Fruit fly (Drosophila melanogaster): ENCODE results near the gene CG7065.

Gene CG7065

DNA sequence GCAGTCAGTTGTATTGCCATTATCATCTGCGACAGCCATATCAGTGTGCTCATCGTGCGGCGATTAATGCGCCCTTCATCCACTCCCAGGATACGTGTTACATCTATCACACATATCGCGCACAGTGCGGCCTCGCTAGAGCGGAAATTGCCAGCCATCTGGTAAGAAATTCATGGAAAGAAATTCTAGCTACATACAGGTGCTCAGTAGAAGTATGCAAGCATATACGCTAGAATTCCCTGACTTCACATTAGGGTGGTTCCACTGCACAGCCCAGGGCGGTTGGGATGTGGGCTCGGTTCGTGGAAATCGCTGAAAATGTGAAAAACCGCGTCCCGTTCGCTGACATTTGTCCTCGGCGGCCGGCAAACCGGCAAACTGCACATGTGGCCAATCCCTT lies 1.1 kb upstream of the CG7065 start:
- TF ChIP-seq Sp1 (GFP tag; optimal IDR thresholded peaks at IDR 0.05), result peak; percentile 68
- TF ChIP-seq foxo (GFP tag; optimal IDR thresholded peaks at IDR 0.05), result peak in 1 of 2 experiments; percentile 69
- TF ChIP-seq Dfd (GFP tag; optimal IDR thresholded peaks at IDR 0.05), result no peak
- TF ChIP-seq HLH106 (tag; optimal IDR thresholded peaks at IDR 0.05), result peak; percentile 67
- TF ChIP-seq dl (GFP tag; optimal IDR thresholded peaks at IDR 0.05; ENCODE audit: insufficient read depth in 1 of 2, partially characterized antibody in 2 of 2), result no peak
- TF ChIP-seq dmrt93B (GFP tag; optimal IDR thresholded peaks at IDR 0.05), result no peak
- TF ChIP-seq sage (GFP tag; optimal IDR thresholded peaks at IDR 0.05), result no peak
- peak; percentile 33 for TF ChIP-seq OdsH (GFP tag; optimal IDR thresholded peaks at IDR 0.05)
- no peak for TF ChIP-seq Rel (GFP tag; optimal IDR thresholded peaks at IDR 0.05)
- peak; percentile 3 for TF ChIP-seq Rel (tag; optimal IDR thresholded peaks at IDR 0.05)
- peak; percentile 1 for TF ChIP-seq CG32264 (GFP tag; optimal IDR thresholded peaks at IDR 0.05)
- TF ChIP-seq sv (GFP tag; optimal IDR thresholded peaks at IDR 0.05), result peak; percentile 23
- TF ChIP-seq CG9705 (GFP tag; optimal IDR thresholded peaks at IDR 0.05), result peak; percentile 31
- peak; percentile 59 for TF ChIP-seq ey (GFP tag; optimal IDR thresholded peaks at IDR 0.05)
- TF ChIP-seq rgr (GFP tag; optimal IDR thresholded peaks at IDR 0.05), result peak; percentile 57
- TF ChIP-seq h (GFP tag; optimal IDR thresholded peaks at IDR 0.05), result peak; percentile 57
- TF ChIP-seq psq (GFP tag; optimal IDR thresholded peaks at IDR 0.05), result peak; percentile 17
- no peak for TF ChIP-seq woc (GFP tag; optimal IDR thresholded peaks at IDR 0.05)
- TF ChIP-seq Dif (GFP tag; optimal IDR thresholded peaks at IDR 0.05; ENCODE audit: partially characterized antibody), result no peak
- peak; percentile 70 for TF ChIP-seq fru (GFP tag; optimal IDR thresholded peaks at IDR 0.05)
- TF ChIP-seq tai (GFP tag; optimal IDR thresholded peaks at IDR 0.05), result no peak

DNA sequence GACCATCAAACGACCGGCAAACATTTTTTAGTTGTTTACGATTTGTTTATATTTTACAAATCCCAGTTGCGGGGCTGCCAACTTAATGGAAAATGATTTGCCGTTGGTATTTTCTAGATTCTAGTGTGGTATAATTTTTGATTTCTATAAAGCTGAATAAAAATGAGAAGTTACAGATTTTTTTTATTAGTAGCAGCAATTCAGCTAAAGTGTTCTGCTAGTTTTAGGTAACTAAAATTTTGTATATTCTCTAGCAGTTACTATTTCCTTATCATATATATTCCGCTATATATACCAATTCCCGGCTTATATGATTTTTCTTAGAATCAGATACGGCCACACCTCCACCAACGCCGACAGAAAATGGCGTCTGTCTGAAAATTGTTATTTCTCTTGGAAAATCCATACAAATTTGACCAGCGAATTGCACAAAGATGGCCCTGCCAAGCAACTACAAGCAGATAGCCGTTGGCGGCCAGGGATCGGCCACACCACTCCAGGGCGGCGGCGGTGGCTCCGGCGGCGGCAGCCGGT lies 6.8 kb downstream of the CG7065 start, which contains the start of the genes fh and Bap111:
Gene fh, minus strand, starts transcription at position 83 of the 534 bp plus-strand sequence.
Gene Bap111, plus strand, starts transcription at position 321 of the 534 bp plus-strand sequence.
- no peak for TF ChIP-seq rgr (GFP tag; optimal IDR thresholded peaks at IDR 0.05)
- TF ChIP-seq Vsx2 (GFP tag; optimal IDR thresholded peaks at IDR 0.05; ENCODE audit: partially characterized antibody), result no peak
- TF ChIP-seq h (GFP tag; optimal IDR thresholded peaks at IDR 0.05), result peak; percentile 6
- TF ChIP-seq N (GFP tag; optimal IDR thresholded peaks at IDR 0.05), result no peak
- TF ChIP-seq Myc (optimal IDR thresholded peaks at IDR 0.05), result peak; percentile 13
- no peak for TF ChIP-seq Rel (GFP tag; optimal IDR thresholded peaks at IDR 0.05)
- no peak for TF ChIP-seq Rel (tag; optimal IDR thresholded peaks at IDR 0.05)
- TF ChIP-seq Dfd (GFP tag; optimal IDR thresholded peaks at IDR 0.05), result peak; percentile 48
- TF ChIP-seq HLH106 (tag; optimal IDR thresholded peaks at IDR 0.05), result no peak
- TF ChIP-seq br (GFP tag; optimal IDR thresholded peaks at IDR 0.05), result no peak
- no peak for TF ChIP-seq Hr83 (GFP tag; optimal IDR thresholded peaks at IDR 0.05; ENCODE audit: poor library complexity, severe bottlenecking)
- no peak for TF ChIP-seq CG32264 (GFP tag; optimal IDR thresholded peaks at IDR 0.05)
- TF ChIP-seq fru (GFP tag; optimal IDR thresholded peaks at IDR 0.05), result no peak
- TF ChIP-seq Hnf4 (GFP tag; optimal IDR thresholded peaks at IDR 0.05), result no peak
- no peak for TF ChIP-seq tai (GFP tag; optimal IDR thresholded peaks at IDR 0.05)
- TF ChIP-seq Jra (GFP tag; optimal IDR thresholded peaks at IDR 0.05), result no peak

DNA sequence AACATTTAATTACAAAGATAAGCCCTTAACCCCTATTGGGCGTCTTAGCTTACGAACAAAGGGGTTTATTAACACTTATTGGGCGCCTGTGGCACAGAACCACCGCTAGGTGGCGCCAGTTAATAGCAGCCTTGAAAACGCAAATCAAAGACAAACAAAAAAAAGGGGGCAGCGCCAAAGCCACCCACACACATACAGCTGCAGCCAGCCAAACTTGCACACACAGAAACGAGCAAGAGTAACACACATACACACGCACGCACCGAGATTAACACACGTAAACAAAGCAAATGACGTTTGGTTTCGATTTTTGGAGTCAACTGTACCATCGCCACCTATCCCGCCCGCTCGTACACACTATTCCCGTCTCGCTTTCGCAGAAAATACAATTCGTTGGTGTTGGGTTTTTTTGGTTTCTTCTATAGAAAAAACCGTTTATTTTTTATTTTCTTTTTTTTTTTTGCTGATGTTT lies 9.9 kb downstream of the CG7065 start:
- TF ChIP-seq tai (GFP tag; optimal IDR thresholded peaks at IDR 0.05) (no peak), foxo (GFP tag; optimal IDR thresholded peaks at IDR 0.05) (peak in 1 of 2 experiments; percentile 54), sage (GFP tag; optimal IDR thresholded peaks at IDR 0.05) (no peak), h (GFP tag; optimal IDR thresholded peaks at IDR 0.05) (peak; percentile 61), rgr (GFP tag; optimal IDR thresholded peaks at IDR 0.05) (peak; percentile 52), OdsH (GFP tag; optimal IDR thresholded peaks at IDR 0.05) (no peak), Dif (GFP tag; optimal IDR thresholded peaks at IDR 0.05; ENCODE audit: partially characterized antibody) (no peak), usp (GFP tag; optimal IDR thresholded peaks at IDR 0.05) (no peak), woc (GFP tag; optimal IDR thresholded peaks at IDR 0.05) (peak; percentile 48), Mio (GFP tag; optimal IDR thresholded peaks at IDR 0.05) (no peak), N (GFP tag; optimal IDR thresholded peaks at IDR 0.05) (peak; percentile 65), pan (optimal IDR thresholded peaks at IDR 0.05) (no peak), fru (GFP tag; optimal IDR thresholded peaks at IDR 0.05) (peak; percentile 65), Sp1 (GFP tag; optimal IDR thresholded peaks at IDR 0.05) (peak; percentile 51), psq (GFP tag; optimal IDR thresholded peaks at IDR 0.05) (peak; percentile 41), brk (GFP tag; optimal IDR thresholded peaks at IDR 0.05) (no peak), dmrt93B (GFP tag; optimal IDR thresholded peaks at IDR 0.05) (no peak), GATAd (GFP tag; optimal IDR thresholded peaks at IDR 0.05) (no peak), Abd-B (GFP tag; optimal IDR thresholded peaks at IDR 0.05) (no peak), br (GFP tag; optimal IDR thresholded peaks at IDR 0.05) (no peak), Rel (GFP tag; optimal IDR thresholded peaks at IDR 0.05) (peak; percentile 42), Rel (tag; optimal IDR thresholded peaks at IDR 0.05) (peak; percentile 69), Vsx2 (GFP tag; optimal IDR thresholded peaks at IDR 0.05; ENCODE audit: partially characterized antibody) (no peak), Hr78 (GFP tag; optimal IDR thresholded peaks at IDR 0.05) (no peak), Hnf4 (GFP tag; optimal IDR thresholded peaks at IDR 0.05) (no peak), sv (GFP tag; optimal IDR thresholded peaks at IDR 0.05) (peak; percentile 24), Hr83 (GFP tag; optimal IDR thresholded peaks at IDR 0.05; ENCODE audit: poor library complexity, severe bottlenecking) (peak; percentile 84), Myc (optimal IDR thresholded peaks at IDR 0.05) (no peak), dsf (GFP tag; optimal IDR thresholded peaks at IDR 0.05; ENCODE audit: borderline replicate concordance) (no peak), Dfd (GFP tag; optimal IDR thresholded peaks at IDR 0.05) (no peak), Jra (GFP tag; optimal IDR thresholded peaks at IDR 0.05) (peak; percentile 47), CG9705 (GFP tag; optimal IDR thresholded peaks at IDR 0.05) (no peak), lola (GFP tag; optimal IDR thresholded peaks at IDR 0.05) (no peak), jim (GFP tag; optimal IDR thresholded peaks at IDR 0.05) (peak; percentile 88), ey (GFP tag; optimal IDR thresholded peaks at IDR 0.05) (peak; percentile 9), CrebA (GFP tag; optimal IDR thresholded peaks at IDR 0.05; ENCODE audit: borderline replicate concordance) (no peak), dl (GFP tag; optimal IDR thresholded peaks at IDR 0.05; ENCODE audit: insufficient read depth in 1 of 2, partially characterized antibody in 2 of 2) (peak in 1 of 2 experiments; percentile 41), HLH106 (tag; optimal IDR thresholded peaks at IDR 0.05) (peak; percentile 42), CG32264 (GFP tag; optimal IDR thresholded peaks at IDR 0.05) (no peak)

All from whole organism, wandering third instar larva.